Fruit fly (Drosophila melanogaster) whole organism, wandering third instar larva: ENCODE data around the gene CG15011.

Source experiments
- Abd-B ChIP-seq: fragments of >200 bp; optimal IDR thresholded peaks from 2 replicates; lab custom pipeline; 2017; ENCODE audit warnings: missing biosample characterization, missing genetic modification characterization
- CG32264 ChIP-seq: fragments of 200-800 bp; sonication (Bioruptor generic); optimal IDR thresholded peaks from 2 replicates; lab custom pipeline; 2016; ENCODE audit warnings: missing biosample characterization, missing genetic modification characterization
- Dfd ChIP-seq: fragments of >200 bp; optimal IDR thresholded peaks from 2 replicates; lab custom pipeline; 2017; ENCODE audit warnings: missing biosample characterization, missing genetic modification characterization
- Dif ChIP-seq: fragments of 200-275, 200-300 bp; sonication (Bioruptor generic); optimal IDR thresholded peaks from 2 replicates; lab custom pipeline; 2018; ENCODE audit warnings: missing biosample characterization, missing genetic modification characterization; ENCODE audit not compliant: partially characterized antibody
- Hnf4 ChIP-seq: fragments of 200-800 bp; sonication (Bioruptor generic); optimal IDR thresholded peaks from 2 replicates; lab custom pipeline; 2016; ENCODE audit warnings: missing biosample characterization, mild to moderate bottlenecking, missing genetic modification characterization
- N ChIP-seq: fragments of >200 bp; optimal IDR thresholded peaks from 2 replicates; lab custom pipeline; 2018; ENCODE audit warnings: missing biosample characterization, missing external identifiers, missing genetic modification characterization
- OdsH ChIP-seq: fragments of 200-800 bp; sonication (Bioruptor generic); optimal IDR thresholded peaks from 2 replicates; lab custom pipeline; 2016; ENCODE audit warnings: missing biosample characterization, mild to moderate bottlenecking, missing genetic modification characterization
- Rel ChIP-seq, 2 experiments: fragments of 200-800 bp; sonication (Bioruptor generic) in 1 of 2; optimal IDR thresholded peaks; 2 replicates in 1 of 2; 3 replicates in 1 of 2; lab custom pipeline; 2016 to 2019; ENCODE audit warnings: mild to moderate bottlenecking in 2 of 2, missing biosample characterization in 2 of 2, missing genetic modification characterization in 2 of 2, moderate library complexity in 1 of 2
- br ChIP-seq: fragments of 200-800 bp; sonication (Bioruptor generic); optimal IDR thresholded peaks from 2 replicates; lab custom pipeline; 2016; ENCODE audit warnings: missing biosample characterization, missing genetic modification characterization
- dl ChIP-seq, 2 experiments: fragments of 175-275, 200-275 bp in 1 of 2; fragments of 200-275 bp in 1 of 2; sonication (Bioruptor generic); optimal IDR thresholded peaks; lab custom pipeline; 2018; ENCODE audit warnings: mild to moderate bottlenecking in 2 of 2, missing biosample characterization in 2 of 2, missing genetic modification characterization in 2 of 2, moderate library complexity in 2 of 2; ENCODE audit not compliant: partially characterized antibody in 2 of 2, insufficient read depth in 1 of 2
- dmrt93B ChIP-seq: fragments of 200-800 bp; sonication (Bioruptor generic); optimal IDR thresholded peaks from 2 replicates; lab custom pipeline; 2018; ENCODE audit warnings: missing biosample characterization, mild to moderate bottlenecking, missing genetic modification characterization
- dsf ChIP-seq: sonication (Bioruptor generic); optimal IDR thresholded peaks from 2 replicates; lab custom pipeline; 2016; ENCODE audit warnings: missing biosample characterization, missing genetic modification characterization, borderline replicate concordance
- ey ChIP-seq: fragments of 200-800 bp; sonication (Bioruptor generic); optimal IDR thresholded peaks from 2 replicates; lab custom pipeline; 2016; ENCODE audit warnings: missing biosample characterization, missing genetic modification characterization
- foxo ChIP-seq, 2 experiments: fragments of 200-800 bp; sonication (Bioruptor generic); optimal IDR thresholded peaks; 2 replicates in 1 of 2; 3 replicates in 1 of 2; lab custom pipeline; 2016 to 2017; ENCODE audit warnings: missing biosample characterization in 2 of 2, missing genetic modification characterization in 2 of 2
- h ChIP-seq: fragments of 200-800 bp; sonication (Bioruptor generic); optimal IDR thresholded peaks from 3 replicates; lab custom pipeline; 2016; ENCODE audit warnings: missing biosample characterization, mild to moderate bottlenecking, missing genetic modification characterization
- lola ChIP-seq: fragments of >200 bp; optimal IDR thresholded peaks from 2 replicates; lab custom pipeline; 2017; ENCODE audit warnings: missing biosample characterization, missing genetic modification characterization
- pan ChIP-seq: fragments of >200 bp; optimal IDR thresholded peaks from 2 replicates; lab custom pipeline; 2017
- psq ChIP-seq: fragments of 200-800 bp; sonication (Bioruptor generic); optimal IDR thresholded peaks from 3 replicates; lab custom pipeline; 2017; ENCODE audit warnings: missing biosample characterization, mild to moderate bottlenecking, missing genetic modification characterization, moderate library complexity
- sv ChIP-seq: fragments of 200-800 bp; sonication (Bioruptor generic); optimal IDR thresholded peaks from 3 replicates; lab custom pipeline; 2016; ENCODE audit warnings: missing biosample characterization, missing genetic modification characterization
- tai ChIP-seq: sonication (Bioruptor generic); optimal IDR thresholded peaks from 2 replicates; lab custom pipeline; 2016; ENCODE audit warnings: missing biosample characterization, missing genetic modification characterization
- woc ChIP-seq: sonication (Bioruptor generic); optimal IDR thresholded peaks from 2 replicates; lab custom pipeline; 2016; ENCODE audit warnings: missing biosample characterization, mild to moderate bottlenecking, missing genetic modification characterization

Gene CG15011

DNA sequence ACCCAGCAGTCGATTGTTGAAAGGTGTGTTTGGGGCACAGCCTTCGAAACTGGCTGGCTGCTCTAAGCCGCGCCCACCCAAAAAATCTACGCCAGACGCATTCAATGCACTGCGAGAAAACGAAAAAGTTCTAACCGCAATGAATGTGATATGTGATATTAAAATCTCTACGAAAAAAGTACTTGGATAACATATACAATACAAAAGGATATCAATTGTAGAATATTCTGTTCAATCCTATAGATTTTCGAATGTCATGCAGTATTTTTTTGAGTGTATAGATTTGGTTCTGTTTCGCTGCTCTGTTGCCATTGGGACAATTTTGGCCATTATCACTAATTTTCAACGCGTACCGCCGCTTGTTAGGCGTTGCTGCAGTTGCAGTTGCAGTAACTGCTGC lies 49.2 kb downstream of the CG15011 start:
- TF ChIP-seq pan (no peak), Dif (no peak), CG32264 (no peak), foxo (GFP tag; optimal IDR thresholded peaks at IDR 0.05; lab: Kevin White, UChicago) (no peak), Hnf4 (GFP tag; lab: Kevin White, UChicago) (no peak), br (GFP tag; lab: Kevin White, UChicago) (no peak), sv (GFP tag; lab: Kevin White, UChicago) (no peak), OdsH (GFP tag; lab: Kevin White, UChicago) (no peak), Dfd (GFP tag; lab: Kevin White, UChicago) (no peak), psq (GFP tag; lab: Kevin White, UChicago) (no peak), Abd-B (GFP tag; lab: Kevin White, UChicago) (no peak), tai (GFP tag; lab: Kevin White, UChicago) (no peak), dmrt93B (GFP tag; lab: Kevin White, UChicago) (no peak), lola (GFP tag; lab: Kevin White, UChicago) (no peak), dl (GFP tag; optimal IDR thresholded peaks at IDR 0.05; lab: Kevin White, UChicago; ENCODE audit: insufficient read depth in 1 of 2, partially characterized antibody in 2 of 2) (no peak), Rel (GFP tag; optimal IDR thresholded peaks at IDR 0.05; lab: Kevin White, UChicago) (no peak), Rel (tag; optimal IDR thresholded peaks at IDR 0.05; lab: Kevin White, UChicago) (no peak), N (no peak)
- TF ChIP-seq, all 38 proteins: peak for 0

dm6 chr3L:4209078-4209477 lies 49.9 kb downstream of the CG15011 start, which contains the start of gene Cpr64Aa:
Gene Cpr64Aa (minus strand): TSS chr3L:4209178.
- TF ChIP-seq h (GFP tag; lab: Kevin White, UChicago), result no peak
- TF ChIP-seq dl (GFP tag; optimal IDR thresholded peaks at IDR 0.05; lab: Kevin White, UChicago; ENCODE audit: insufficient read depth in 1 of 2, partially characterized antibody in 2 of 2), result no peak
- no peak for TF ChIP-seq ey (GFP tag; lab: Kevin White, UChicago)
- TF ChIP-seq dsf (GFP tag; lab: Kevin White, UChicago), result no peak
- TF ChIP-seq woc (GFP tag; lab: Kevin White, UChicago), result no peak
- TF ChIP-seq, all 38 proteins: peak for 0
